Fruit fly (Drosophila melanogaster) whole organism, pupa: Measurements from ENCODE around the gene Duba.

Experiments used
- CG10348 ChIP-seq: fragments of 200-800 bp; sonication (Bioruptor generic); IDR thresholded peaks from 2 replicates; pipeline ENCODE4 v1.3.6; 2022; ENCODE audit warnings: missing biosample characterization, missing genetic modification characterization
- CG12605 ChIP-seq: fragments of 200-800 bp; sonication (Bioruptor generic); IDR thresholded peaks from 2 replicates; pipeline ENCODE4 v1.3.6; 2022; ENCODE audit warnings: missing biosample characterization, missing genetic modification characterization
- CG14655 ChIP-seq: fragments of 200-800 bp; sonication (Bioruptor generic); optimal IDR thresholded peaks from 3 replicates; lab custom pipeline; 2017; ENCODE audit warnings: mild to moderate bottlenecking, missing biosample characterization, missing genetic modification reagents, missing genetic modification characterization
- D1 ChIP-seq: fragments of 200-800 bp; sonication (Bioruptor generic); optimal IDR thresholded peaks from 2 replicates; lab custom pipeline; 2018; ENCODE audit warnings: missing biosample characterization, mild to moderate bottlenecking, missing genetic modification characterization, moderate library complexity
- EcR ChIP-seq: fragments of 200-800 bp; sonication (Bioruptor generic); optimal IDR thresholded peaks from 3 replicates; lab custom pipeline; 2019; ENCODE audit warnings: missing biosample characterization, missing genetic modification characterization, mild to moderate bottlenecking, moderate library complexity, missing genetic modification reagents
- Ets98B ChIP-seq: fragments of 200-800 bp; sonication (Bioruptor generic); IDR thresholded peaks from 2 replicates; pipeline ENCODE4 v1.3.6; 2022; ENCODE audit warnings: missing biosample characterization, missing genetic modification characterization
- gl ChIP-seq: fragments of 200-800 bp; sonication (Bioruptor generic); optimal IDR thresholded peaks from 2 replicates; lab custom pipeline; 2018; ENCODE audit warnings: missing biosample characterization, mild to moderate bottlenecking, missing genetic modification characterization

DNA sequence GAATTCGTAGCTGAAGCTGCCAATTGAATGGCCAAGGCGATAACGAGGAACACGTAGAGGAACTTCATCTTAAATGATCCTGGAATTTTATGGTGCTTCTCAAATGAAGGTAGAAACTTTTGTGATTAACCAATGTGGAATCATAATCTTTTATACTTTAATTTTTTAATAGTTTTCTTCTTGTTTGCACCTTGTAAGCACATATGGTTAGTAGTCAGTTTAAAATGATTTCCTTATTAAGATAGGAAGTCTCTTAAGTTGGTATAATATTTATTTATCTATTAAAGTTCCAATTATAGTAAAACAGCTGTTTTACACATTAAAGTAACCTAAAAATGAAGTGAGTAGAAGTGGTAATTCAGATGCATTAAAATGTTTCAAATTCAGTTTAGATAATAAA is 28.3 kb downstream of the Duba start, which contains the start of gene CG43391:
- TF ChIP-seq CG10348 (GFP tag; lab: Robert Waterston, UW) = no peak
- no peak for TF ChIP-seq D1 (tag; lab: Kevin White, UChicago)
- no peak for TF ChIP-seq gl (tag; lab: Kevin White, UChicago)
- TF ChIP-seq Ets98B (GFP tag; lab: Robert Waterston, UW) = no peak
- no peak for TF ChIP-seq EcR (GFP tag; lab: Kevin White, UChicago)
- TF ChIP-seq CG14655 (GFP tag; lab: Kevin White, UChicago) = no peak
- no peak for TF ChIP-seq CG12605 (GFP tag; lab: Robert Waterston, UW)
